Worm (Caenorhabditis elegans) whole organism, young adult: Measurements from ENCODE around the gene C50F4.16.

Experiments
- cebp-2 ChIP-seq: fragments of 200-800 bp; sonication (Bioruptor generic); IDR thresholded peaks from 2 replicates; pipeline ENCODE4 v1.3.6; 2022; ENCODE audit warnings: missing genetic modification characterization, missing compliant biosample characterization
- nfya-2 ChIP-seq: fragments of 200-800 bp; sonication (Bioruptor generic); IDR thresholded peaks from 2 replicates; pipeline ENCODE4 v1.3.6; 2022; ENCODE audit warnings: missing genetic modification reagents, missing genetic modification characterization, missing compliant biosample characterization
- rec-8 ChIP-seq, 2 experiments: sonication (generic microtip); optimal IDR thresholded peaks; 2 replicates each; lab custom pipeline; 2016; ENCODE audit warnings: mild to moderate bottlenecking in 2 of 2, missing genetic modification characterization in 2 of 2, missing genetic modification reagents in 2 of 2, missing genotype in 2 of 2, missing biosample characterization in 1 of 2, missing compliant biosample characterization in 1 of 2, moderate library complexity in 1 of 2
- unc-62 ChIP-seq: fragments of 150-350 bp; optimal IDR thresholded peaks from 2 replicates; lab custom pipeline; 2014; ENCODE audit warnings: missing biosample characterization, missing genetic modification reagents, missing genetic modification characterization

DNA sequence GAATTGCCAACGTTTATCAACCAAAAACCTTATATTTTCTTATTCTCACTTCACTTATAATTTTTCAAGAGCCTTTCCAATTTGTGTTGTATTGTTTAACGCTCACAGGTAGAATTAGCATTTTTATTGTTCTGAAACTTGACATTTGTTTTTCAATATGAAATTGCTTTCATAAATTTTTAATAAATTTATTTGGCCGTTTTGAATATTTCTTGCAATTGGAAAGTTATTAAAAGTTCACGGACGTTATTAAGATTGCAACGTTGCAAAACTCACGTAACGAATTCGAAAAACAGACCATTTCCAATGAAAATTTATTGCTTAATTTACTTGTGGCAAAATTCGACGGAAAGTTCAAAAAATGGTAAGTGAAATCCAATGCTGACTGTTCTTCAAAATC lies 48.9 kb upstream of the C50F4.16 start, which contains the start of gene K09G1.2:
- no peak for TF ChIP-seq cebp-2 (GFP tag; lab: Robert Waterston, UW)
- TF ChIP-seq rec-8 (tag; optimal IDR thresholded peaks at IDR 0.05; lab: Kevin White, UChicago) = no peak
- TF ChIP-seq nfya-2 (GFP tag; lab: Robert Waterston, UW) = no peak
- TF ChIP-seq unc-62 = no peak
